Fruit fly (Drosophila melanogaster) whole organism, prepupa: ENCODE results near the gene Pfdn1.

ENCODE experiments used
- Blimp-1 ChIP-seq: fragments of 200-800 bp; sonication (Bioruptor generic); optimal IDR thresholded peaks from 3 replicates; lab custom pipeline; 2017; ENCODE audit warnings: missing biosample characterization, missing genetic modification characterization, mild to moderate bottlenecking, moderate library complexity, missing genetic modification reagents
- CG10631 ChIP-seq: fragments of 200-800 bp; sonication (Bioruptor generic); optimal IDR thresholded peaks from 2 replicates; lab custom pipeline; 2016; ENCODE audit warnings: missing biosample characterization, missing genetic modification characterization
- CG11294 ChIP-seq: fragments of 200-800 bp; sonication (Bioruptor generic); IDR thresholded peaks from 2 replicates; pipeline ENCODE4 v1.3.6; 2022; ENCODE audit warnings: missing biosample characterization, missing genetic modification characterization
- CG11762 ChIP-seq: fragments of 200-800 bp; sonication (Bioruptor generic); optimal IDR thresholded peaks from 3 replicates; lab custom pipeline; 2016; ENCODE audit warnings: missing biosample characterization, missing genetic modification characterization; ENCODE audit not compliant: insufficient read depth
- CG15336 ChIP-seq: fragments of 200-800 bp; sonication (Bioruptor generic); IDR thresholded peaks from 2 replicates; pipeline ENCODE4 v1.3.6; 2022; ENCODE audit warnings: missing biosample characterization, missing genetic modification characterization
- CG1621 ChIP-seq: fragments of 200-800 bp; sonication (Bioruptor generic); optimal IDR thresholded peaks from 3 replicates; lab custom pipeline; 2018; ENCODE audit warnings: missing biosample characterization, mild to moderate bottlenecking, missing genetic modification characterization
- CG31627 ChIP-seq: fragments of 200-800 bp; sonication (Bioruptor generic); optimal IDR thresholded peaks from 3 replicates; lab custom pipeline; 2016; ENCODE audit warnings: missing biosample characterization, missing genetic modification characterization
- CG34406 ChIP-seq: fragments of 200-800 bp; sonication (Bioruptor generic); optimal IDR thresholded peaks from 3 replicates; lab custom pipeline; 2016; ENCODE audit warnings: missing biosample characterization, missing genetic modification characterization
- CG3919 ChIP-seq: fragments of 200-800 bp; sonication (Bioruptor generic); optimal IDR thresholded peaks from 3 replicates; lab custom pipeline; 2016; ENCODE audit warnings: missing biosample characterization, missing genetic modification characterization
- CG4318 ChIP-seq: fragments of 200-800 bp; sonication (Bioruptor generic); optimal IDR thresholded peaks from 3 replicates; lab custom pipeline; 2017; ENCODE audit warnings: missing biosample characterization, mild to moderate bottlenecking, missing genetic modification characterization
- CG6163 ChIP-seq: fragments of 200-800 bp; sonication (Bioruptor generic); IDR thresholded peaks from 3 replicates; pipeline ENCODE4 v1.3.6; 2022; ENCODE audit warnings: missing biosample characterization, missing genetic modification characterization
- CG6276 ChIP-seq: fragments of 200-800 bp; sonication (Bioruptor generic); optimal IDR thresholded peaks from 2 replicates; lab custom pipeline; 2017; ENCODE audit warnings: missing biosample characterization, mild to moderate bottlenecking, missing genetic modification characterization
- CG6808 ChIP-seq: fragments of 200-800 bp; sonication (Bioruptor generic); optimal IDR thresholded peaks from 3 replicates; lab custom pipeline; 2017; ENCODE audit warnings: missing biosample characterization, missing genetic modification characterization, mild to moderate bottlenecking, moderate library complexity, missing genetic modification reagents
- CG8119 ChIP-seq: fragments of 200-800 bp; sonication (Bioruptor generic); IDR thresholded peaks from 3 replicates; pipeline ENCODE4 v1.3.6; 2022; ENCODE audit warnings: missing biosample characterization, missing genetic modification characterization
- CG8319 ChIP-seq: fragments of 200-800 bp; sonication (Bioruptor generic); optimal IDR thresholded peaks from 3 replicates; lab custom pipeline; 2016; ENCODE audit warnings: missing biosample characterization, missing genetic modification characterization
- CG8632 ChIP-seq: fragments of 200-800 bp; sonication (Bioruptor generic); optimal IDR thresholded peaks from 3 replicates; lab custom pipeline; 2016; ENCODE audit warnings: missing biosample characterization, missing genetic modification characterization
- CG9139 ChIP-seq: fragments of 200-800 bp; sonication (Bioruptor generic); optimal IDR thresholded peaks from 3 replicates; lab custom pipeline; 2017; ENCODE audit warnings: missing biosample characterization, mild to moderate bottlenecking, missing genetic modification characterization
- Eip78C ChIP-seq: fragments of 200-800 bp; sonication (Bioruptor generic); peaks from one replicate; lab custom pipeline; 2016; ENCODE audit warnings: missing biosample characterization, missing genetic modification characterization
- Ets21C ChIP-seq: fragments of 200-800 bp; sonication (Bioruptor generic); optimal IDR thresholded peaks from 3 replicates; lab custom pipeline; 2016; ENCODE audit warnings: missing biosample characterization, missing genetic modification characterization
- Ets96B ChIP-seq: fragments of 200-800 bp; optimal IDR thresholded peaks from 2 replicates; lab custom pipeline; 2019; ENCODE audit warnings: missing biosample characterization, mild to moderate bottlenecking, missing genetic modification characterization, moderate library complexity
- Hr39 ChIP-seq: fragments of 200-800 bp; sonication (Bioruptor generic); optimal IDR thresholded peaks from 2 replicates; lab custom pipeline; 2016; ENCODE audit warnings: missing biosample characterization, missing genetic modification characterization
- Lpt ChIP-seq: fragments of 200-800 bp; sonication (Bioruptor generic); optimal IDR thresholded peaks from 3 replicates; lab custom pipeline; 2016; ENCODE audit warnings: missing biosample characterization, missing genetic modification characterization
- Sox102F ChIP-seq: fragments of 200-800 bp; sonication (Bioruptor generic); optimal IDR thresholded peaks from 2 replicates; lab custom pipeline; 2016; ENCODE audit warnings: missing biosample characterization, mild to moderate bottlenecking, missing genetic modification characterization
- achi ChIP-seq: fragments of 200-800 bp; sonication (Bioruptor generic); optimal IDR thresholded peaks from 3 replicates; lab custom pipeline; 2016; ENCODE audit warnings: missing biosample characterization, missing genetic modification characterization
- acj6 ChIP-seq: fragments of 200-800 bp; sonication (Bioruptor generic); optimal IDR thresholded peaks from 3 replicates; lab custom pipeline; 2016; ENCODE audit warnings: missing biosample characterization, missing genetic modification characterization
- cyc ChIP-seq: fragments of 200-800 bp; sonication (Bioruptor generic); optimal IDR thresholded peaks from 3 replicates; lab custom pipeline; 2016; ENCODE audit warnings: missing biosample characterization, missing genetic modification characterization
- dac ChIP-seq: fragments of 200-800 bp; sonication (Bioruptor generic); optimal IDR thresholded peaks from 2 replicates; lab custom pipeline; 2017; ENCODE audit warnings: missing biosample characterization, mild to moderate bottlenecking, missing genetic modification characterization
- dsx ChIP-seq: fragments of 200-800 bp; optimal IDR thresholded peaks from 3 replicates; lab custom pipeline; 2019; ENCODE audit warnings: missing biosample characterization, mild to moderate bottlenecking, missing genetic modification characterization, moderate library complexity; ENCODE audit not compliant: poor library complexity, severe bottlenecking
- eg ChIP-seq: fragments of 200-800 bp; sonication (Bioruptor generic); IDR thresholded peaks from 3 replicates; pipeline ENCODE4 v1.3.6; 2022; ENCODE audit warnings: missing biosample characterization, missing genetic modification characterization
- fd59A ChIP-seq: fragments of 200-800 bp; sonication (Bioruptor generic); optimal IDR thresholded peaks from 2 replicates; lab custom pipeline; 2017; ENCODE audit warnings: missing biosample characterization, mild to moderate bottlenecking, missing genetic modification characterization, missing genetic modification reagents
- fd85E ChIP-seq: fragments of 200-800 bp; sonication (Bioruptor generic); optimal IDR thresholded peaks from 3 replicates; lab custom pipeline; 2016; ENCODE audit warnings: missing biosample characterization, missing genetic modification characterization
- fkh ChIP-seq: fragments of 200-800 bp; sonication (Bioruptor generic); optimal IDR thresholded peaks from 3 replicates; lab custom pipeline; 2017; ENCODE audit warnings: missing biosample characterization, mild to moderate bottlenecking, missing genetic modification characterization, moderate library complexity
- net ChIP-seq: fragments of 200-800 bp; sonication (Bioruptor generic); optimal IDR thresholded peaks from 3 replicates; lab custom pipeline; 2016; ENCODE audit warnings: missing biosample characterization, missing genetic modification characterization
- salr ChIP-seq, 2 experiments: fragments of 200-800 bp; sonication (Bioruptor generic); optimal IDR thresholded peaks; 3 replicates each; lab custom pipeline; 2016 to 2018; ENCODE audit warnings: missing biosample characterization in 2 of 2, missing genetic modification characterization in 2 of 2, mild to moderate bottlenecking in 1 of 2
- ss ChIP-seq, 2 experiments: fragments of 200-800 bp; sonication (Bioruptor generic); optimal IDR thresholded peaks; 2 replicates in 1 of 2; 3 replicates in 1 of 2; lab custom pipeline; 2017 to 2018; ENCODE audit warnings: mild to moderate bottlenecking in 2 of 2, missing biosample characterization in 2 of 2, missing genetic modification characterization in 2 of 2, moderate library complexity in 1 of 2
- svp ChIP-seq: fragments of 200-800 bp; sonication (Bioruptor generic); peaks from one replicate; lab custom pipeline; 2016; ENCODE audit warnings: missing biosample characterization, missing genetic modification characterization
- topi ChIP-seq: fragments of 200-800 bp; sonication (Bioruptor generic); optimal IDR thresholded peaks from 3 replicates; lab custom pipeline; 2016; ENCODE audit warnings: missing biosample characterization, missing genetic modification characterization

Gene Pfdn1

dm6 chr2L:6031838-6032237 lies 37.0 kb upstream of the Pfdn1 start (continued):
- TF ChIP-seq Blimp-1 (GFP tag; lab: Kevin White, UChicago) (no peak), CG15336 (peak; percentile 49), salr (GFP tag; optimal IDR thresholded peaks at IDR 0.05; lab: Kevin White, UChicago) (no peak), dac (GFP tag; lab: Kevin White, UChicago) (no peak), svp (peak; percentile 91), ss (GFP tag; optimal IDR thresholded peaks at IDR 0.05; lab: Kevin White, UChicago) (no peak), CG1621 (peak; percentile 20), CG34406 (GFP tag; lab: Kevin White, UChicago) (peak; percentile 19), Lpt (no peak), CG11762 (GFP tag; lab: Kevin White, UChicago) (no peak), net (GFP tag; lab: Kevin White, UChicago) (peak; percentile 41), fd59A (GFP tag; lab: Kevin White, UChicago) (peak; percentile 10), dsx (no peak), Hr39 (GFP tag; lab: Kevin White, UChicago) (peak; percentile 45), eg (peak; percentile 59; the same call in 2 of the 3 replicates), Sox102F (GFP tag; lab: Kevin White, UChicago) (no peak), CG3919 (GFP tag; lab: Kevin White, UChicago) (no peak), fkh (GFP tag; lab: Kevin White, UChicago) (no peak), CG8119 (GFP tag; lab: Robert Waterston, UW) (peak; percentile 56), CG4318 (GFP tag; lab: Kevin White, UChicago) (no peak), CG8632 (GFP tag; lab: Kevin White, UChicago) (peak; percentile 12), cyc (GFP tag; lab: Kevin White, UChicago) (no peak), topi (GFP tag; lab: Kevin White, UChicago) (peak; percentile 35), CG31627 (peak; percentile 44), fd85E (no peak)

- TF ChIP-seq CG8319 (GFP tag; lab: Kevin White, UChicago) (no peak), Sox102F (GFP tag; lab: Kevin White, UChicago) (no peak), Blimp-1 (GFP tag; lab: Kevin White, UChicago) (no peak), cyc (GFP tag; lab: Kevin White, UChicago) (no peak), CG8632 (GFP tag; lab: Kevin White, UChicago) (no peak), achi (GFP tag; lab: Kevin White, UChicago) (no peak), CG8119 (GFP tag; lab: Robert Waterston, UW) (no peak), Eip78C (GFP tag; lab: Kevin White, UChicago) (no peak), CG6163 (GFP tag; lab: Robert Waterston, UW) (no peak), dsx (no peak), CG15336 (no peak), CG9139 (GFP tag; lab: Kevin White, UChicago) (no peak), svp (no peak), CG6276 (GFP tag; lab: Kevin White, UChicago) (no peak), CG11294 (GFP tag; lab: Robert Waterston, UW) (no peak), Ets21C (GFP tag; lab: Kevin White, UChicago) (no peak), Ets96B (tag; lab: Kevin White, UChicago) (no peak), CG10631 (GFP tag; lab: Kevin White, UChicago) (no peak)
Measured at dm6 chr2L:6034344-6034743, 34.5 kb upstream of the Pfdn1 start, which contains the start of gene CG9109. CG9109 (minus strand) TSS chr2L:6034423.

- TF ChIP-seq CG1621, result no peak
- no peak for TF ChIP-seq eg
- peak; percentile 91 for TF ChIP-seq svp
Measured at dm6 chr2L:6035155-6035554, 33.7 kb upstream of the Pfdn1 start.

DNA sequence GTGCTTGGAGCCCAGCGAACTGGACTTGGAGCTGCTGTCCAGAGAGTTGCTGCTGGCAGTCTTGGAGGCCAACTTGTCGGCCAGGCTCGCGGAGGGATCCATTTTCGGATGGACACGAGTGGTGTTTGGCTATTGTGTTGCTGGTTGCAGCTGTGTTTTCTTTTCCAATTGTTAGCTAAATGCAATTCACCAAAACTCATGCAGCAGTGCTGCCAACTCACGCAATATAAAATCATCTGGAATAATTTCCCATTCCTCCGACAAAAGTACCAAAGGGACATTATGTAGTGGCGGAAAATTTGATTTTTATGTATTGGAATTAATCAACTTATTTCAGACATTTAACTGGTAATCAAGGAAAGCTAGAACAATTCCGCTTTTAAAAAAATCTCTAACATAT lies 32.2 kb upstream of the Pfdn1 start, which contains the start of gene mtm:
TSS of gene mtm (minus strand) at position 306 of the 400 bp plus-strand sequence.
- TF ChIP-seq cyc (GFP tag; lab: Kevin White, UChicago), result no peak
- TF ChIP-seq CG3919 (GFP tag; lab: Kevin White, UChicago), result no peak
- TF ChIP-seq CG6808 (GFP tag; lab: Kevin White, UChicago), result peak; percentile 66
- no peak for TF ChIP-seq acj6 (GFP tag; lab: Kevin White, UChicago)
- TF ChIP-seq Blimp-1 (GFP tag; lab: Kevin White, UChicago), result no peak
- TF ChIP-seq Eip78C (GFP tag; lab: Kevin White, UChicago), result peak; percentile 69
